1 fruit fly cellular context compared by ENCODE assay signal in genomic region chr3L:17978468-17978875, dm6.
TF ChIP-seq lines count a peak whose summit lies in the region.

No protein-coding gene starts in this region.

TF ChIP-seq in whole organism, embryonic, 481 proteins besides CTCF, POLR2A, EP300 and RAD21 (continued from another document and continues in another):
- no peak for TF ChIP-seq seq (GFP tag; IDR thresholded peaks at IDR 0.05; lab: Robert Waterston, UW)
- TF ChIP-seq otp (GFP tag; IDR thresholded peaks at IDR 0.05; lab: Robert Waterston, UW): no peak
- TF ChIP-seq cg (GFP tag; optimal IDR thresholded peaks at IDR 0.05; lab: Kevin White, UChicago): no peak
- TF ChIP-seq zfh2 (GFP tag; optimal IDR thresholded peaks at IDR 0.05; lab: Kevin White, UChicago): no peak
- TF ChIP-seq Mes4 (GFP tag; optimal IDR thresholded peaks at IDR 0.05; lab: Kevin White, UChicago): no peak
- TF ChIP-seq sqz (GFP tag; optimal IDR thresholded peaks at IDR 0.05; lab: Kevin White, UChicago): no peak
- no peak for TF ChIP-seq aop (GFP tag; IDR thresholded peaks at IDR 0.05; lab: Robert Waterston, UW)
- TF ChIP-seq caup (GFP tag; optimal IDR thresholded peaks at IDR 0.05; lab: Kevin White, UChicago; ENCODE audit: severe bottlenecking): no peak
- peak; percentile 20 for TF ChIP-seq CG6254 (GFP tag; optimal IDR thresholded peaks at IDR 0.05; lab: Kevin White, UChicago)
- no peak for TF ChIP-seq CG2129 (GFP tag; IDR thresholded peaks at IDR 0.05; lab: Robert Waterston, UW; ENCODE audit: partially characterized antibody)
- TF ChIP-seq sim (GFP tag; IDR thresholded peaks at IDR 0.05; lab: Robert Waterston, UW): no peak
- TF ChIP-seq Vsx1 (GFP tag; optimal IDR thresholded peaks at IDR 0.05; lab: Kevin White, UChicago): no peak
- no peak for TF ChIP-seq Ada2b (GFP tag; IDR thresholded peaks at IDR 0.05; lab: Robert Waterston, UW)
- TF ChIP-seq Elba2 (GFP tag; optimal IDR thresholded peaks at IDR 0.05; lab: Kevin White, UChicago): no peak
- no peak for TF ChIP-seq CG6854 (GFP tag; optimal IDR thresholded peaks at IDR 0.05; lab: Kevin White, UChicago)
- no peak for TF ChIP-seq Atf6 (GFP tag; IDR thresholded peaks at IDR 0.05; lab: Robert Waterston, UW)
- no peak for TF ChIP-seq Dbx (GFP tag; IDR thresholded peaks at IDR 0.05; lab: Robert Waterston, UW)
- TF ChIP-seq CG18764 (GFP tag; optimal IDR thresholded peaks at IDR 0.05; lab: Kevin White, UChicago): no peak
- TF ChIP-seq dati (GFP tag; IDR thresholded peaks at IDR 0.05; lab: Robert Waterston, UW): no peak
- TF ChIP-seq ftz-f1 (GFP tag; optimal IDR thresholded peaks at IDR 0.05; lab: Kevin White, UChicago): no peak
- no peak for TF ChIP-seq nau (GFP tag; optimal IDR thresholded peaks at IDR 0.05; lab: Kevin White, UChicago)
- TF ChIP-seq jumu (GFP tag; optimal IDR thresholded peaks at IDR 0.05; lab: Kevin White, UChicago): no peak
- peak; percentile 33 for TF ChIP-seq Med (GFP tag; lab: Kevin White, UChicago)
- no peak for TF ChIP-seq CG30020 (tag; optimal IDR thresholded peaks at IDR 0.05; lab: Kevin White, UChicago)
- TF ChIP-seq CG10959 (GFP tag; IDR thresholded peaks at IDR 0.05; lab: Robert Waterston, UW): no peak
- no peak for TF ChIP-seq fd3F (GFP tag; optimal IDR thresholded peaks at IDR 0.05; lab: Kevin White, UChicago)
- peak; percentile 8 for TF ChIP-seq ewg (GFP tag; optimal IDR thresholded peaks at IDR 0.05; lab: Kevin White, UChicago)
- no peak for TF ChIP-seq dm (GFP tag; optimal IDR thresholded peaks at IDR 0.05; lab: Kevin White, UChicago)
- no peak for TF ChIP-seq bab2 (GFP tag; optimal IDR thresholded peaks at IDR 0.05; lab: Kevin White, UChicago)
- TF ChIP-seq CG10366 (GFP tag; IDR thresholded peaks at IDR 0.05; lab: Robert Waterston, UW): no peak
- TF ChIP-seq lov (optimal IDR thresholded peaks at IDR 0.05; lab: Kevin White, UChicago): no peak
- TF ChIP-seq lov (GFP tag; IDR thresholded peaks at IDR 0.05; lab: Robert Waterston, UW): no peak
- no peak for TF ChIP-seq kni (GFP tag; optimal IDR thresholded peaks at IDR 0.05; lab: Kevin White, UChicago)
- no peak for TF ChIP-seq danr (GFP tag; IDR thresholded peaks at IDR 0.05; lab: Robert Waterston, UW)
- no peak for TF ChIP-seq slou (GFP tag; optimal IDR thresholded peaks at IDR 0.05; lab: Kevin White, UChicago)
- no peak for TF ChIP-seq pb (GFP tag; optimal IDR thresholded peaks at IDR 0.05; lab: Kevin White, UChicago)
- peak; percentile 30 for TF ChIP-seq Abd-B (GFP tag; optimal IDR thresholded peaks at IDR 0.05; lab: Kevin White, UChicago)
- peak; percentile 7 for TF ChIP-seq CG1603 (tag; optimal IDR thresholded peaks at IDR 0.05; lab: Kevin White, UChicago)
- no peak for TF ChIP-seq dimm (GFP tag; IDR thresholded peaks at IDR 0.05; lab: Robert Waterston, UW)
- no peak for TF ChIP-seq CG1024 (GFP tag; IDR thresholded peaks at IDR 0.05; lab: Robert Waterston, UW)
- TF ChIP-seq CG12236 (GFP tag; optimal IDR thresholded peaks at IDR 0.05; lab: Kevin White, UChicago): no peak
- no peak for TF ChIP-seq Hand (GFP tag; optimal IDR thresholded peaks at IDR 0.05; lab: Kevin White, UChicago)
- TF ChIP-seq ranshi (GFP tag; IDR thresholded peaks at IDR 0.05; lab: Robert Waterston, UW): no peak
- TF ChIP-seq CG6175 (GFP tag; IDR thresholded peaks at IDR 0.05; lab: Robert Waterston, UW): no peak
- no peak for TF ChIP-seq hth (optimal IDR thresholded peaks at IDR 0.05; lab: Kevin White, UChicago)
- no peak for TF ChIP-seq CG7963 (GFP tag; IDR thresholded peaks at IDR 0.05; lab: Robert Waterston, UW; ENCODE audit: partially characterized antibody)
- TF ChIP-seq CG7372 (GFP tag; IDR thresholded peaks at IDR 0.05; lab: Robert Waterston, UW): no peak
- no peak for TF ChIP-seq CG8290 (GFP tag; optimal IDR thresholded peaks at IDR 0.05; lab: Kevin White, UChicago)
- no peak for TF ChIP-seq CG8290 (tag; optimal IDR thresholded peaks at IDR 0.05; lab: Kevin White, UChicago)
- TF ChIP-seq her (GFP tag; optimal IDR thresholded peaks at IDR 0.05; lab: Kevin White, UChicago): no peak
- no peak for TF ChIP-seq ERR (GFP tag; optimal IDR thresholded peaks at IDR 0.05; lab: Kevin White, UChicago)
- TF ChIP-seq scrt (GFP tag; optimal IDR thresholded peaks at IDR 0.05; lab: Kevin White, UChicago): no peak
- no peak for TF ChIP-seq slp2 (GFP tag; optimal IDR thresholded peaks at IDR 0.05; lab: Kevin White, UChicago)
- TF ChIP-seq ind (GFP tag; optimal IDR thresholded peaks at IDR 0.05; lab: Kevin White, UChicago): no peak
- TF ChIP-seq CG13775 (GFP tag; optimal IDR thresholded peaks at IDR 0.05; lab: Kevin White, UChicago): no peak
- no peak for TF ChIP-seq p53 (GFP tag; optimal IDR thresholded peaks at IDR 0.05; lab: Kevin White, UChicago)
- TF ChIP-seq HHEX (GFP tag; optimal IDR thresholded peaks at IDR 0.05; lab: Kevin White, UChicago): no peak
- TF ChIP-seq corto (GFP tag; optimal IDR thresholded peaks at IDR 0.05; lab: Kevin White, UChicago): no peak
- no peak for TF ChIP-seq mirr (GFP tag; optimal IDR thresholded peaks at IDR 0.05; lab: Kevin White, UChicago)
- no peak for TF ChIP-seq CG18599 (GFP tag; optimal IDR thresholded peaks at IDR 0.05; lab: Kevin White, UChicago)
- TF ChIP-seq CG14860 (GFP tag; IDR thresholded peaks at IDR 0.05; lab: Robert Waterston, UW; ENCODE audit: partially characterized antibody): no peak
- TF ChIP-seq Fer3 (tag; optimal IDR thresholded peaks at IDR 0.05; lab: Kevin White, UChicago): no peak
- no peak for TF ChIP-seq ara (GFP tag; IDR thresholded peaks at IDR 0.05; lab: Robert Waterston, UW)
- no peak for TF ChIP-seq Hmx (GFP tag; optimal IDR thresholded peaks at IDR 0.05; lab: Kevin White, UChicago)
- no peak for TF ChIP-seq ken (GFP tag; IDR thresholded peaks at IDR 0.05; lab: Robert Waterston, UW)
- TF ChIP-seq Doc3 (GFP tag; IDR thresholded peaks at IDR 0.05; lab: Robert Waterston, UW; ENCODE audit: partially characterized antibody): no peak
- no peak for TF ChIP-seq CG10654 (GFP tag; optimal IDR thresholded peaks at IDR 0.05; lab: Kevin White, UChicago)
- TF ChIP-seq CG1647 (GFP tag; optimal IDR thresholded peaks at IDR 0.05; lab: Kevin White, UChicago): no peak
- peak; percentile 73 for TF ChIP-seq gem (tag; optimal IDR thresholded peaks at IDR 0.05; lab: Kevin White, UChicago)
- TF ChIP-seq Fer2 (tag; optimal IDR thresholded peaks at IDR 0.05; lab: Kevin White, UChicago): no peak
- no peak for TF ChIP-seq CG9215 (GFP tag; IDR thresholded peaks at IDR 0.05; lab: Robert Waterston, UW)
- TF ChIP-seq CG7928 (GFP tag; optimal IDR thresholded peaks at IDR 0.05; lab: Kevin White, UChicago): no peak
- TF ChIP-seq CG13287 (GFP tag; IDR thresholded peaks at IDR 0.05; lab: Robert Waterston, UW; ENCODE audit: partially characterized antibody): no peak
- TF ChIP-seq CG14014 (GFP tag; IDR thresholded peaks at IDR 0.05; lab: Robert Waterston, UW): no peak
- no peak for TF ChIP-seq Trl (optimal IDR thresholded peaks at IDR 0.05; lab: Kevin White, UChicago)
- TF ChIP-seq Trl (GFP tag; optimal IDR thresholded peaks at IDR 0.05; lab: Kevin White, UChicago): no peak
- no peak for TF ChIP-seq Fer1 (GFP tag; optimal IDR thresholded peaks at IDR 0.05; lab: Kevin White, UChicago)
- no peak for TF ChIP-seq NC2α (GFP tag; optimal IDR thresholded peaks at IDR 0.05; lab: Kevin White, UChicago)
- TF ChIP-seq CG3163 (GFP tag; optimal IDR thresholded peaks at IDR 0.05; lab: Kevin White, UChicago): no peak
- TF ChIP-seq bsh (GFP tag; optimal IDR thresholded peaks at IDR 0.05; lab: Kevin White, UChicago): peak in 1 of 2 experiments; percentile 78
- TF ChIP-seq CG6654 (GFP tag; optimal IDR thresholded peaks at IDR 0.05; lab: Kevin White, UChicago): no peak
- no peak for TF ChIP-seq CG16813 (GFP tag; IDR thresholded peaks at IDR 0.05; lab: Robert Waterston, UW; ENCODE audit: partially characterized antibody)
- TF ChIP-seq Stat92E (GFP tag; optimal IDR thresholded peaks at IDR 0.05; lab: Kevin White, UChicago): no peak
- no peak for TF ChIP-seq CG8944 (GFP tag; optimal IDR thresholded peaks at IDR 0.05; lab: Kevin White, UChicago)
- TF ChIP-seq sima (GFP tag; optimal IDR thresholded peaks at IDR 0.05; lab: Kevin White, UChicago): no peak
- TF ChIP-seq tin (GFP tag; optimal IDR thresholded peaks at IDR 0.05; lab: Kevin White, UChicago): no peak
- peak; percentile 11 for TF ChIP-seq Hr3 (GFP tag; optimal IDR thresholded peaks at IDR 0.05; lab: Kevin White, UChicago)
- no peak for TF ChIP-seq CG9932 (GFP tag; IDR thresholded peaks at IDR 0.05; lab: Robert Waterston, UW)
- TF ChIP-seq zfh1 (GFP tag; IDR thresholded peaks at IDR 0.05; lab: Robert Waterston, UW): 0 out of 3 replicates have a peak, but pooled peaks have one; percentile 9
- peak; percentile 13 for TF ChIP-seq CG4820 (GFP tag; optimal IDR thresholded peaks at IDR 0.05; lab: Kevin White, UChicago)
- peak; percentile 52 for TF ChIP-seq CG17359 (tag; optimal IDR thresholded peaks at IDR 0.05; lab: Kevin White, UChicago)
- no peak for TF ChIP-seq gcm2 (GFP tag; optimal IDR thresholded peaks at IDR 0.05; lab: Kevin White, UChicago)
- TF ChIP-seq TFAM (GFP tag; optimal IDR thresholded peaks at IDR 0.05; lab: Kevin White, UChicago): no peak
- TF ChIP-seq Asciz (GFP tag; optimal IDR thresholded peaks at IDR 0.05; lab: Kevin White, UChicago): peak; percentile 40
- TF ChIP-seq chinmo (GFP tag; IDR thresholded peaks at IDR 0.05; lab: Robert Waterston, UW; ENCODE audit: partially characterized antibody): no peak
- no peak for TF ChIP-seq CG33557 (GFP tag; optimal IDR thresholded peaks at IDR 0.05; lab: Kevin White, UChicago)
- no peak for TF ChIP-seq Dref (GFP tag; IDR thresholded peaks at IDR 0.05; lab: Robert Waterston, UW)
- peak; percentile 34 for TF ChIP-seq PHDP (tag; optimal IDR thresholded peaks at IDR 0.05; lab: Kevin White, UChicago)
- no peak for TF ChIP-seq CG18619 (GFP tag; optimal IDR thresholded peaks at IDR 0.05; lab: Kevin White, UChicago)
- no peak for TF ChIP-seq Bgb (GFP tag; IDR thresholded peaks at IDR 0.05; lab: Robert Waterston, UW; ENCODE audit: partially characterized antibody)
- peak; percentile 26 for TF ChIP-seq Spps (tag; optimal IDR thresholded peaks at IDR 0.05; lab: Kevin White, UChicago)
- TF ChIP-seq ab (GFP tag; optimal IDR thresholded peaks at IDR 0.05; lab: Kevin White, UChicago): no peak
- no peak for TF ChIP-seq CG16863 (GFP tag; optimal IDR thresholded peaks at IDR 0.05; lab: Kevin White, UChicago)
- peak; percentile 6 for TF ChIP-seq zen (tag; optimal IDR thresholded peaks at IDR 0.05; lab: Kevin White, UChicago)
- TF ChIP-seq amos (GFP tag; IDR thresholded peaks at IDR 0.05; lab: Robert Waterston, UW; ENCODE audit: partially characterized antibody): no peak
- TF ChIP-seq D (optimal IDR thresholded peaks at IDR 0.05; lab: Kevin White, UChicago): no peak
- TF ChIP-seq D (GFP tag; optimal IDR thresholded peaks at IDR 0.05; lab: Kevin White, UChicago): peak; percentile 39
- TF ChIP-seq sd (tag; optimal IDR thresholded peaks at IDR 0.05; lab: Kevin White, UChicago): no peak
- TF ChIP-seq Hsf (GFP tag; optimal IDR thresholded peaks at IDR 0.05; lab: Kevin White, UChicago): peak; percentile 25
- no peak for TF ChIP-seq Hr39 (optimal IDR thresholded peaks at IDR 0.05; lab: Kevin White, UChicago)
- no peak for TF ChIP-seq peb (GFP tag; IDR thresholded peaks at IDR 0.05; lab: Robert Waterston, UW)
- TF ChIP-seq B-H2 (GFP tag; optimal IDR thresholded peaks at IDR 0.05; lab: Kevin White, UChicago): no peak
- no peak for TF ChIP-seq Dip2 (GFP tag; IDR thresholded peaks at IDR 0.05; lab: Robert Waterston, UW)
- no peak for TF ChIP-seq wor (GFP tag; IDR thresholded peaks at IDR 0.05; lab: Robert Waterston, UW)
- no peak for TF ChIP-seq CG4617 (GFP tag; optimal IDR thresholded peaks at IDR 0.05; lab: Kevin White, UChicago; ENCODE audit: borderline replicate concordance)
- TF ChIP-seq CG11504 (tag; optimal IDR thresholded peaks at IDR 0.05; lab: Kevin White, UChicago): peak; percentile 69
- no peak for TF ChIP-seq Lhr (GFP tag; optimal IDR thresholded peaks at IDR 0.05; lab: Kevin White, UChicago)
- no peak for TF ChIP-seq Hmr (GFP tag; optimal IDR thresholded peaks at IDR 0.05; lab: Kevin White, UChicago)
- no peak for TF ChIP-seq Meics (GFP tag; optimal IDR thresholded peaks at IDR 0.05; lab: Kevin White, UChicago)
- no peak for TF ChIP-seq CG31388 (GFP tag; optimal IDR thresholded peaks at IDR 0.05; lab: Kevin White, UChicago)
- TF ChIP-seq E2f1 (GFP tag; IDR thresholded peaks at IDR 0.05; lab: Robert Waterston, UW): no peak
- TF ChIP-seq CG2120 (GFP tag; optimal IDR thresholded peaks at IDR 0.05; lab: Kevin White, UChicago): no peak
- no peak for TF ChIP-seq eve (GFP tag; optimal IDR thresholded peaks at IDR 0.05; lab: Kevin White, UChicago)
- TF ChIP-seq ham (GFP tag; IDR thresholded peaks at IDR 0.05; lab: Robert Waterston, UW): no peak
- peak; percentile 35 for TF ChIP-seq CG17829 (tag; optimal IDR thresholded peaks at IDR 0.05; lab: Kevin White, UChicago)
- no peak for TF ChIP-seq row (GFP tag; IDR thresholded peaks at IDR 0.05; lab: Robert Waterston, UW)
- no peak for TF ChIP-seq gfzf (GFP tag; optimal IDR thresholded peaks at IDR 0.05; lab: Kevin White, UChicago)
- TF ChIP-seq croc (GFP tag; conservative IDR thresholded peaks at IDR 0.05; lab: Robert Waterston, UW): 0 out of 3 replicates have a peak, but pooled peaks have one; percentile 22
- TF ChIP-seq CG12219 (GFP tag; optimal IDR thresholded peaks at IDR 0.05; lab: Kevin White, UChicago): no peak
- no peak for TF ChIP-seq CG15073 (GFP tag; optimal IDR thresholded peaks at IDR 0.05; lab: Kevin White, UChicago)
- peak; percentile 66 for TF ChIP-seq CG31441 (GFP tag; IDR thresholded peaks at IDR 0.05; lab: Robert Waterston, UW)
- TF ChIP-seq zen2 (GFP tag; IDR thresholded peaks at IDR 0.05; lab: Robert Waterston, UW; ENCODE audit: partially characterized antibody): no peak
- TF ChIP-seq CG43689 (GFP tag; IDR thresholded peaks at IDR 0.05; lab: Robert Waterston, UW): no peak
- TF ChIP-seq ac (GFP tag; optimal IDR thresholded peaks at IDR 0.05; lab: Kevin White, UChicago): no peak
- no peak for TF ChIP-seq tgo (GFP tag; IDR thresholded peaks at IDR 0.05; lab: Robert Waterston, UW)
- no peak for TF ChIP-seq vnd (GFP tag; IDR thresholded peaks at IDR 0.05; lab: Robert Waterston, UW; ENCODE audit: partially characterized antibody)
- TF ChIP-seq CG1792 (GFP tag; optimal IDR thresholded peaks at IDR 0.05; lab: Kevin White, UChicago): no peak
- TF ChIP-seq Dip3 (GFP tag; optimal IDR thresholded peaks at IDR 0.05; lab: Kevin White, UChicago): no peak
- peak; percentile 5 for TF ChIP-seq CG8924 (tag; optimal IDR thresholded peaks at IDR 0.05; lab: Kevin White, UChicago)
